Worm (Caenorhabditis elegans) whole organism, midembryonic: Measurements from ENCODE around the gene smf-1.

Experiments
- T22C8.4 ChIP-seq: fragments of 200-800 bp; sonication (Bioruptor generic); IDR thresholded peaks from 2 replicates; pipeline ENCODE4 v1.3.6; 2022; ENCODE audit warnings: missing genetic modification characterization, missing compliant biosample characterization
- cog-1 ChIP-seq: sonication (generic microtip); optimal IDR thresholded peaks from 2 replicates; lab custom pipeline; 2016; ENCODE audit warnings: missing genetic modification characterization, missing compliant biosample characterization
- flt-1 ChIP-seq: fragments of 200-800 bp; sonication (Bioruptor generic); IDR thresholded peaks from 2 replicates; pipeline ENCODE4 v1.3.6; 2022; ENCODE audit warnings: missing genetic modification characterization, missing compliant biosample characterization
- klf-2 ChIP-seq: fragments of 200-800 bp; sonication (Bioruptor generic); conservative IDR thresholded peaks from 2 replicates; pipeline ENCODE4 v1.3.6; 2022; ENCODE audit warnings: missing genetic modification reagents, missing genetic modification characterization, missing compliant biosample characterization
- med-1 ChIP-seq: sonication (generic microtip); optimal IDR thresholded peaks from 2 replicates; lab custom pipeline; 2017; ENCODE audit warnings: missing genetic modification characterization, mild to moderate bottlenecking, missing compliant biosample characterization, antibody characterized with exemption, missing genetic modification reagents; ENCODE audit not compliant: insufficient read depth
- ref-1 ChIP-seq: fragments of 200-800 bp; sonication (Bioruptor generic); conservative IDR thresholded peaks from 2 replicates; pipeline ENCODE4 v1.3.6; 2022; ENCODE audit warnings: missing genetic modification reagents, missing genetic modification characterization, missing compliant biosample characterization
- tab-1 ChIP-seq: fragments of 200-800 bp; sonication (Bioruptor generic); IDR thresholded peaks from 2 replicates; pipeline ENCODE4 v1.3.6; 2022; ENCODE audit warnings: missing genetic modification characterization, missing compliant biosample characterization
- ztf-23 ChIP-seq: fragments of 200-800 bp; sonication (Bioruptor generic); IDR thresholded peaks from 2 replicates; pipeline ENCODE4 v1.3.6; 2022; ENCODE audit warnings: missing genetic modification reagents, missing genetic modification characterization, missing compliant biosample characterization
- ztf-29 ChIP-seq: fragments of 200-800 bp; sonication (Bioruptor generic); IDR thresholded peaks from 2 replicates; pipeline ENCODE4 v1.3.6; 2022; ENCODE audit warnings: missing genetic modification reagents, missing genetic modification characterization, missing compliant biosample characterization

Gene smf-1

ce11 chrX:6718595-6718994 is 4.3 kb downstream of the smf-1 start, which contains the start of gene smf-2:
Gene smf-2, minus strand, starts transcription at chrX:6718695.
- TF ChIP-seq med-1 (GFP tag; lab: Kevin White, UChicago): no peak
- TF ChIP-seq ztf-23 (GFP tag; lab: Robert Waterston, UW): no peak
- no peak for TF ChIP-seq klf-2 (GFP tag; lab: Robert Waterston, UW)
- TF ChIP-seq cog-1 (tag; lab: Kevin White, UChicago): no peak
- no peak for TF ChIP-seq tab-1 (GFP tag; lab: Robert Waterston, UW)
- TF ChIP-seq ztf-29: no peak
- TF ChIP-seq flt-1 (GFP tag; lab: Robert Waterston, UW): no peak
- no peak for TF ChIP-seq ref-1 (GFP tag; lab: Robert Waterston, UW)
- no peak for TF ChIP-seq T22C8.4 (GFP tag; lab: Robert Waterston, UW)

- TF ChIP-seq T22C8.4 (GFP tag; lab: Robert Waterston, UW) (no peak), tab-1 (GFP tag; lab: Robert Waterston, UW) (no peak), ztf-29 (no peak), med-1 (GFP tag; lab: Kevin White, UChicago) (no peak), cog-1 (tag; lab: Kevin White, UChicago) (no peak), ztf-23 (GFP tag; lab: Robert Waterston, UW) (no peak), flt-1 (GFP tag; lab: Robert Waterston, UW) (no peak), klf-2 (GFP tag; lab: Robert Waterston, UW) (no peak), ref-1 (GFP tag; lab: Robert Waterston, UW) (no peak)
Measured at ce11 chrX:6713277-6713676, 9.6 kb downstream of the smf-1 start, which contains the start of gene nas-11. Gene nas-11, plus strand, starts transcription at chrX:6713577.

- TF ChIP-seq flt-1 (GFP tag; lab: Robert Waterston, UW) (no peak), ztf-29 (no peak), cog-1 (tag; lab: Kevin White, UChicago) (no peak), tab-1 (GFP tag; lab: Robert Waterston, UW) (no peak), ref-1 (GFP tag; lab: Robert Waterston, UW) (no peak), T22C8.4 (GFP tag; lab: Robert Waterston, UW) (no peak), med-1 (GFP tag; lab: Kevin White, UChicago) (no peak), ztf-23 (GFP tag; lab: Robert Waterston, UW) (no peak), klf-2 (GFP tag; lab: Robert Waterston, UW) (no peak)
Measured at ce11 chrX:6709238-6709637, 13.6 kb downstream of the smf-1 start, which contains the start of gene acr-3. Gene acr-3, plus strand, starts transcription at chrX:6709538.

- no peak for TF ChIP-seq klf-2 (GFP tag; lab: Robert Waterston, UW)
- TF ChIP-seq med-1 (GFP tag; lab: Kevin White, UChicago): no peak
- TF ChIP-seq ztf-23 (GFP tag; lab: Robert Waterston, UW): no peak
- no peak for TF ChIP-seq T22C8.4 (GFP tag; lab: Robert Waterston, UW)
- no peak for TF ChIP-seq flt-1 (GFP tag; lab: Robert Waterston, UW)
- TF ChIP-seq ref-1 (GFP tag; lab: Robert Waterston, UW): no peak
- no peak for TF ChIP-seq ztf-29
- no peak for TF ChIP-seq tab-1 (GFP tag; lab: Robert Waterston, UW)
- TF ChIP-seq cog-1 (tag; lab: Kevin White, UChicago): no peak
Measured at ce11 chrX:6705156-6705555, 17.7 kb downstream of the smf-1 start.

- TF ChIP-seq T22C8.4 (GFP tag; lab: Robert Waterston, UW) (no peak), cog-1 (tag; lab: Kevin White, UChicago) (no peak), ztf-23 (GFP tag; lab: Robert Waterston, UW) (no peak), ztf-29 (no peak), ref-1 (GFP tag; lab: Robert Waterston, UW) (no peak), med-1 (GFP tag; lab: Kevin White, UChicago) (no peak), flt-1 (GFP tag; lab: Robert Waterston, UW) (no peak), klf-2 (GFP tag; lab: Robert Waterston, UW) (no peak), tab-1 (GFP tag; lab: Robert Waterston, UW) (no peak)
Measured at ce11 chrX:6702249-6702648, 20.6 kb downstream of the smf-1 start, which contains the start of gene acr-2. Gene acr-2, plus strand, starts transcription at chrX:6702549.

ce11 chrX:6698267-6698666 is 24.6 kb downstream of the smf-1 start, which contains the start of the genes F38B6.7 and F38B6.2:
Gene F38B6.7, minus strand, starts transcription at chrX:6698367.
Gene F38B6.2, plus strand, starts transcription at chrX:6698533.
- TF ChIP-seq ztf-23 (GFP tag; lab: Robert Waterston, UW) (no peak), ztf-29 (no peak), T22C8.4 (GFP tag; lab: Robert Waterston, UW) (no peak), cog-1 (tag; lab: Kevin White, UChicago) (no peak), med-1 (GFP tag; lab: Kevin White, UChicago) (no peak), tab-1 (GFP tag; lab: Robert Waterston, UW) (no peak), flt-1 (GFP tag; lab: Robert Waterston, UW) (no peak), ref-1 (GFP tag; lab: Robert Waterston, UW) (no peak), klf-2 (GFP tag; lab: Robert Waterston, UW) (no peak)

ce11 chrX:6693331-6693730 is 29.5 kb downstream of the smf-1 start, which contains the start of gene F38B6.3:
Gene F38B6.3, plus strand, starts transcription at chrX:6693631.
- no peak for TF ChIP-seq med-1 (GFP tag; lab: Kevin White, UChicago)
- TF ChIP-seq ref-1 (GFP tag; lab: Robert Waterston, UW): no peak
- TF ChIP-seq ztf-29: no peak

ce11 chrX:6692896-6693295 is 30.0 kb downstream of the smf-1 start:
- TF ChIP-seq klf-2 (GFP tag; lab: Robert Waterston, UW) (no peak), med-1 (GFP tag; lab: Kevin White, UChicago) (no peak), flt-1 (GFP tag; lab: Robert Waterston, UW) (no peak), T22C8.4 (GFP tag; lab: Robert Waterston, UW) (no peak), ztf-29 (no peak), cog-1 (tag; lab: Kevin White, UChicago) (no peak), ztf-23 (GFP tag; lab: Robert Waterston, UW) (no peak), tab-1 (GFP tag; lab: Robert Waterston, UW) (no peak)

- TF ChIP-seq ztf-29 (no peak), T22C8.4 (GFP tag; lab: Robert Waterston, UW) (no peak), klf-2 (GFP tag; lab: Robert Waterston, UW) (no peak), ref-1 (GFP tag; lab: Robert Waterston, UW) (no peak), flt-1 (GFP tag; lab: Robert Waterston, UW) (no peak), med-1 (GFP tag; lab: Kevin White, UChicago) (no peak), tab-1 (GFP tag; lab: Robert Waterston, UW) (no peak), cog-1 (tag; lab: Kevin White, UChicago) (no peak), ztf-23 (GFP tag; lab: Robert Waterston, UW) (no peak)
Measured at ce11 chrX:6691653-6692052, 31.2 kb downstream of the smf-1 start.
